Fruit fly (Drosophila melanogaster): ENCODE data around the gene CG6999.
A peak's percentile ranks its signal among the peaks of the same experiment; 100 is the strongest.

CG6999 gene

dm6 chrX:9106775-9107283 lies 18.7 kb downstream of the CG6999 start, which contains the start of gene Arfrp1 (continued):
- TF ChIP-seq CG34376 (GFP tag; optimal IDR thresholded peaks at IDR 0.05), result peak; percentile 10
- peak; percentile 6 for TF ChIP-seq CG13775 (GFP tag; optimal IDR thresholded peaks at IDR 0.05)
- TF ChIP-seq btn (GFP tag; optimal IDR thresholded peaks at IDR 0.05), result no peak
- TF ChIP-seq ERR (GFP tag; optimal IDR thresholded peaks at IDR 0.05), result no peak
- TF ChIP-seq CG1603 (tag; optimal IDR thresholded peaks at IDR 0.05), result peak; percentile 12
- no peak for TF ChIP-seq D19A (tag; optimal IDR thresholded peaks at IDR 0.05)
- no peak for TF ChIP-seq Fer1 (GFP tag; optimal IDR thresholded peaks at IDR 0.05)
- peak; percentile 59 for TF ChIP-seq CG9932 (GFP tag; IDR thresholded peaks at IDR 0.05)
- TF ChIP-seq CG2116 (GFP tag; optimal IDR thresholded peaks at IDR 0.05), result no peak
- TF ChIP-seq CG7357 (GFP tag; IDR thresholded peaks at IDR 0.05), result no peak
- no peak for TF ChIP-seq kah (GFP tag; optimal IDR thresholded peaks at IDR 0.05)
- peak; percentile 24 for TF ChIP-seq sug (tag; optimal IDR thresholded peaks at IDR 0.05)
- peak; percentile 76 for TF ChIP-seq CG6791 (GFP tag; IDR thresholded peaks at IDR 0.05; ENCODE audit: partially characterized antibody)
- TF ChIP-seq CG7745 (tag; optimal IDR thresholded peaks at IDR 0.05), result no peak
- no peak for TF ChIP-seq CG12299 (tag; optimal IDR thresholded peaks at IDR 0.05)
- TF ChIP-seq Opbp (GFP tag; IDR thresholded peaks at IDR 0.05; ENCODE audit: partially characterized antibody), result peak; percentile 90
- TF ChIP-seq prd (optimal IDR thresholded peaks at IDR 0.05), result no peak
- peak; percentile 41; the same call in 1 of the 3 replicates for TF ChIP-seq prd (GFP tag; IDR thresholded peaks at IDR 0.05)
- peak; percentile 56 for TF ChIP-seq CG18262 (tag; optimal IDR thresholded peaks at IDR 0.05)
- no peak for TF ChIP-seq Ravus (GFP tag; IDR thresholded peaks at IDR 0.05)
- no peak for TF ChIP-seq gce (GFP tag; IDR thresholded peaks at IDR 0.05)
- peak; percentile 79 for TF ChIP-seq CG13287 (GFP tag; IDR thresholded peaks at IDR 0.05; ENCODE audit: partially characterized antibody)
- no peak for TF ChIP-seq hkb (optimal IDR thresholded peaks at IDR 0.05)
- no peak for TF ChIP-seq hkb (GFP tag; IDR thresholded peaks at IDR 0.05)
- TF ChIP-seq CG43689 (GFP tag; IDR thresholded peaks at IDR 0.05), result no peak
- TF ChIP-seq CG9817 (tag; optimal IDR thresholded peaks at IDR 0.05), result peak; percentile 21
- TF ChIP-seq Meics (GFP tag; optimal IDR thresholded peaks at IDR 0.05), result no peak
- TF ChIP-seq CG8290 (GFP tag; optimal IDR thresholded peaks at IDR 0.05), result peak; percentile 66
- peak in 1 of 2 experiments; percentile 39 for TF ChIP-seq CG8290 (tag; optimal IDR thresholded peaks at IDR 0.05)
- no peak for TF ChIP-seq ftz-f1 (GFP tag; optimal IDR thresholded peaks at IDR 0.05)
- no peak for TF ChIP-seq CG9797 (GFP tag; optimal IDR thresholded peaks at IDR 0.05)
- TF ChIP-seq gt (GFP tag; IDR thresholded peaks at IDR 0.05), result no peak
- TF ChIP-seq chif (GFP tag; optimal IDR thresholded peaks at IDR 0.05), result no peak
- no peak for TF ChIP-seq bigmax (GFP tag; optimal IDR thresholded peaks at IDR 0.05)
- TF ChIP-seq sob (GFP tag; IDR thresholded peaks at IDR 0.05), result peak; percentile 19; the same call in 1 of the 2 replicates
- TF ChIP-seq CG4854 (GFP tag; optimal IDR thresholded peaks at IDR 0.05), result no peak
- TF ChIP-seq CG18476 (GFP tag; optimal IDR thresholded peaks at IDR 0.05), result no peak
- TF ChIP-seq sd (tag; optimal IDR thresholded peaks at IDR 0.05), result no peak
- TF ChIP-seq Oli (tag; optimal IDR thresholded peaks at IDR 0.05), result no peak
- 0 out of 3 replicates have a peak, but pooled peaks have one; percentile 35 for TF ChIP-seq CG11456 (GFP tag; IDR thresholded peaks at IDR 0.05)
- peak; percentile 15; the same call in 1 of the 2 replicates for TF ChIP-seq CG10366 (GFP tag; IDR thresholded peaks at IDR 0.05)
- TF ChIP-seq CG15269 (tag; optimal IDR thresholded peaks at IDR 0.05), result no peak
- peak; percentile 47 for TF ChIP-seq CG14710 (tag; optimal IDR thresholded peaks at IDR 0.05)
- TF ChIP-seq CG17186 (GFP tag; optimal IDR thresholded peaks at IDR 0.05), result no peak
- TF ChIP-seq CG30403 (GFP tag; optimal IDR thresholded peaks at IDR 0.05), result peak; percentile 51
- no peak; the same call in 1 of the 2 replicates for TF ChIP-seq ttk (GFP tag; IDR thresholded peaks at IDR 0.05)
- peak; percentile 63; the same call in 2 of the 3 replicates for TF ChIP-seq HLH4C (GFP tag; IDR thresholded peaks at IDR 0.05; ENCODE audit: partially characterized antibody)
- 0 out of 3 replicates have a peak, but pooled peaks have one; percentile 5 for TF ChIP-seq Dbx (GFP tag; IDR thresholded peaks at IDR 0.05)
- TF ChIP-seq toy (GFP tag; IDR thresholded peaks at IDR 0.05), result 0 out of 2 replicates have a peak, but pooled peaks have one; percentile 23
- TF ChIP-seq Bteb2 (GFP tag; optimal IDR thresholded peaks at IDR 0.05), result no peak
- peak; percentile 36; the same call in 1 of the 2 replicates for TF ChIP-seq vvl (GFP tag; IDR thresholded peaks at IDR 0.05)

Data from whole organism, embryonic.